Worm (Caenorhabditis elegans) whole organism, L1 larva: ENCODE measurements around the gene T08B6.1.

ENCODE experiments used
- egl-13 ChIP-seq: sonication (generic microtip); optimal IDR thresholded peaks from 2 replicates; lab custom pipeline; 2016; ENCODE audit warnings: missing genotype, missing genetic modification reagents, missing genetic modification characterization, missing compliant biosample characterization
- lin-35 ChIP-seq, 2 experiments: fragments of 150-350 bp; optimal IDR thresholded peaks; 2 replicates each; lab custom pipeline; 2014; ENCODE audit warnings: missing biosample characterization in 2 of 2, missing genetic modification characterization in 2 of 2, missing genetic modification reagents in 2 of 2
- mab-9 ChIP-seq: fragments of 200-800 bp; sonication (Bioruptor generic); IDR thresholded peaks from 2 replicates; pipeline ENCODE4 v1.3.6; 2022; ENCODE audit warnings: missing genetic modification reagents, missing genetic modification characterization, missing compliant biosample characterization
- nhr-12 ChIP-seq: sonication (generic microtip); optimal IDR thresholded peaks from 2 replicates; lab custom pipeline; 2017; ENCODE audit warnings: missing biosample characterization, missing genetic modification characterization
- nhr-20 ChIP-seq: sonication (generic microtip); optimal IDR thresholded peaks from 2 replicates; lab custom pipeline; 2016; ENCODE audit warnings: mild to moderate bottlenecking, missing genetic modification characterization, missing compliant biosample characterization
- ztf-4 ChIP-seq: fragments of 150-350 bp; optimal IDR thresholded peaks from 2 replicates; lab custom pipeline; 2014; ENCODE audit warnings: missing biosample characterization, missing genetic modification characterization

- TF ChIP-seq ztf-4 (tag; lab: Kevin White, UChicago) = no peak
- TF ChIP-seq mab-9 = no peak
- TF ChIP-seq nhr-12 (tag; lab: Kevin White, UChicago) = no peak
- TF ChIP-seq egl-13 (tag; lab: Kevin White, UChicago) = no peak
- no peak for TF ChIP-seq nhr-20 (tag; lab: Kevin White, UChicago)
- TF ChIP-seq lin-35 (GFP tag; optimal IDR thresholded peaks at IDR 0.05; lab: Kevin White, UChicago) = no peak
These were observed 46.9 kb upstream of the T08B6.1 start, which contains the start of gene str-153 for ce11 chrIV:4934103-4934502.
